Worm (Caenorhabditis elegans) whole organism, midembryonic: Measurements from ENCODE around the gene C24A3.4.

Experiments
- T22C8.4 ChIP-seq: fragments of 200-800 bp; sonication (Bioruptor generic); IDR thresholded peaks from 2 replicates; pipeline ENCODE4 v1.3.6; 2022; ENCODE audit warnings: missing genetic modification characterization, missing compliant biosample characterization
- cog-1 ChIP-seq: sonication (generic microtip); optimal IDR thresholded peaks from 2 replicates; lab custom pipeline; 2016; ENCODE audit warnings: missing genetic modification characterization, missing compliant biosample characterization
- flt-1 ChIP-seq: fragments of 200-800 bp; sonication (Bioruptor generic); IDR thresholded peaks from 2 replicates; pipeline ENCODE4 v1.3.6; 2022; ENCODE audit warnings: missing genetic modification characterization, missing compliant biosample characterization
- klf-2 ChIP-seq: fragments of 200-800 bp; sonication (Bioruptor generic); conservative IDR thresholded peaks from 2 replicates; pipeline ENCODE4 v1.3.6; 2022; ENCODE audit warnings: missing genetic modification reagents, missing genetic modification characterization, missing compliant biosample characterization
- med-1 ChIP-seq: sonication (generic microtip); optimal IDR thresholded peaks from 2 replicates; lab custom pipeline; 2017; ENCODE audit warnings: missing genetic modification characterization, mild to moderate bottlenecking, missing compliant biosample characterization, antibody characterized with exemption, missing genetic modification reagents; ENCODE audit not compliant: insufficient read depth
- ref-1 ChIP-seq: fragments of 200-800 bp; sonication (Bioruptor generic); conservative IDR thresholded peaks from 2 replicates; pipeline ENCODE4 v1.3.6; 2022; ENCODE audit warnings: missing genetic modification reagents, missing genetic modification characterization, missing compliant biosample characterization
- tab-1 ChIP-seq: fragments of 200-800 bp; sonication (Bioruptor generic); IDR thresholded peaks from 2 replicates; pipeline ENCODE4 v1.3.6; 2022; ENCODE audit warnings: missing genetic modification characterization, missing compliant biosample characterization
- ztf-23 ChIP-seq: fragments of 200-800 bp; sonication (Bioruptor generic); IDR thresholded peaks from 2 replicates; pipeline ENCODE4 v1.3.6; 2022; ENCODE audit warnings: missing genetic modification reagents, missing genetic modification characterization, missing compliant biosample characterization
- ztf-29 ChIP-seq: fragments of 200-800 bp; sonication (Bioruptor generic); IDR thresholded peaks from 2 replicates; pipeline ENCODE4 v1.3.6; 2022; ENCODE audit warnings: missing genetic modification reagents, missing genetic modification characterization, missing compliant biosample characterization

Gene C24A3.4

DNA sequence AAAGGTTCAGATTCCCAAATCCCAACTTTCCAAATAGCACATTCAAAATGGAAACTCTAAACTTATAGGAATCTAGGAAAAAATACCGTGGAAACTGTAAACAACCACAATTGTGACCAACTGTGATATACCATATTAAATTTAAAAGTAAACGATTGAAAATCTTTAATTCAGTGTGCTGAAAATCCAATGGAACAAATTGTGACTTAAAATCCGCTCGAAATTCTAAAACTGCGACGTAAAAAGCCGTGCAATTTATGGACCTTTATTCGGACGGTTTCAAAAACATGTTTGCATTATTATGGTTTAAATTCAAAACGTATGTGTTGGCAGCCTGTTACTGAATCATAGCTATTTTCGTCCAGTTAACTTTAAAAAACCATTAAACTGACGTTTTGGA, 31.6 kb downstream of the C24A3.4 start:
- TF ChIP-seq klf-2 (no peak), flt-1 (GFP tag; lab: Robert Waterston, UW) (no peak), ref-1 (GFP tag; lab: Robert Waterston, UW) (no peak), T22C8.4 (GFP tag; lab: Robert Waterston, UW) (no peak), med-1 (no peak), ztf-23 (GFP tag; lab: Robert Waterston, UW) (no peak), cog-1 (tag; lab: Kevin White, UChicago) (no peak), tab-1 (no peak)

- TF ChIP-seq ref-1 (GFP tag; lab: Robert Waterston, UW) (peak; percentile 71; the same call in 1 of the 2 replicates), klf-2 (no peak), ztf-29 (GFP tag; lab: Robert Waterston, UW) (no peak), cog-1 (tag; lab: Kevin White, UChicago) (no peak), flt-1 (GFP tag; lab: Robert Waterston, UW) (no peak; the same call in 1 of the 2 replicates), ztf-23 (GFP tag; lab: Robert Waterston, UW) (no peak), tab-1 (no peak), med-1 (no peak), T22C8.4 (GFP tag; lab: Robert Waterston, UW) (peak; percentile 34; the same call in 1 of the 2 replicates)
These were observed 32.1 kb downstream of the C24A3.4 start for ce11 chrX:9024270-9024669.

ce11 chrX:9025484-9025883, 33.3 kb downstream of the C24A3.4 start:
- TF ChIP-seq ref-1 (GFP tag; lab: Robert Waterston, UW) (no peak), T22C8.4 (GFP tag; lab: Robert Waterston, UW) (no peak), med-1 (no peak), ztf-23 (GFP tag; lab: Robert Waterston, UW) (no peak), cog-1 (tag; lab: Kevin White, UChicago) (no peak), klf-2 (no peak), flt-1 (GFP tag; lab: Robert Waterston, UW) (no peak), tab-1 (no peak), ztf-29 (GFP tag; lab: Robert Waterston, UW) (no peak)

DNA sequence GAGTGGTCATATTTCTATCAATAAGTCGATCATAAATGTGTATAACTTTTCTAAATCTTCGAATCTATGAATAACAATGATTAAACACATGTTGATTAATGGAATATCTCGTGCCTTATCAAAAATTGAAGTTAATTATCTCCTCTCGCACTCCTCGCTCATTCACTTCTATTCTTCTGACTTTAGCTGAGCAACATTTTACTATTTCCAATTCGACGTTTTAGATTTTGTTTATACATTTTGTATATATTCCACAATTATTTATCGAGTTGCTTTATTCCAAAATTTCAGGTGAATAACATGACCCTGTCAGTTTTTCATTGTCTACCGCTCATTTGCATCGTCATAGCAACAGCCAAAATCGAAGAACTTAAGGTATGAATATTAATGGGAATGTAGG, 35.1 kb downstream of the C24A3.4 start, which contains the start of gene T25B6.3:
T25B6.3 (plus strand) TSS at position 301 of the 400 bp plus-strand sequence.
- TF ChIP-seq ref-1 (GFP tag; lab: Robert Waterston, UW) (no peak), flt-1 (GFP tag; lab: Robert Waterston, UW) (no peak), ztf-23 (GFP tag; lab: Robert Waterston, UW) (no peak), klf-2 (no peak), ztf-29 (GFP tag; lab: Robert Waterston, UW) (no peak), tab-1 (no peak), med-1 (no peak), T22C8.4 (GFP tag; lab: Robert Waterston, UW) (no peak)

- no peak for TF ChIP-seq flt-1 (GFP tag; lab: Robert Waterston, UW)
- TF ChIP-seq med-1: no peak
- TF ChIP-seq ztf-23 (GFP tag; lab: Robert Waterston, UW): no peak
- TF ChIP-seq T22C8.4 (GFP tag; lab: Robert Waterston, UW): no peak
- TF ChIP-seq tab-1: no peak
- no peak for TF ChIP-seq ref-1 (GFP tag; lab: Robert Waterston, UW)
- TF ChIP-seq ztf-29 (GFP tag; lab: Robert Waterston, UW): no peak
- TF ChIP-seq cog-1 (tag; lab: Kevin White, UChicago): no peak
- no peak for TF ChIP-seq klf-2
These were observed 36.8 kb downstream of the C24A3.4 start, which contains the start of gene snf-12 for ce11 chrX:9028909-9029520. snf-12 (plus strand) TSS chrX:9029470.

- TF ChIP-seq T22C8.4 (GFP tag; lab: Robert Waterston, UW) (no peak), flt-1 (GFP tag; lab: Robert Waterston, UW) (no peak)
These were observed 42.1 kb downstream of the C24A3.4 start, which contains the start of gene nep-22 for ce11 chrX:9034310-9034709. nep-22 (plus strand) TSS chrX:9034554.

DNA sequence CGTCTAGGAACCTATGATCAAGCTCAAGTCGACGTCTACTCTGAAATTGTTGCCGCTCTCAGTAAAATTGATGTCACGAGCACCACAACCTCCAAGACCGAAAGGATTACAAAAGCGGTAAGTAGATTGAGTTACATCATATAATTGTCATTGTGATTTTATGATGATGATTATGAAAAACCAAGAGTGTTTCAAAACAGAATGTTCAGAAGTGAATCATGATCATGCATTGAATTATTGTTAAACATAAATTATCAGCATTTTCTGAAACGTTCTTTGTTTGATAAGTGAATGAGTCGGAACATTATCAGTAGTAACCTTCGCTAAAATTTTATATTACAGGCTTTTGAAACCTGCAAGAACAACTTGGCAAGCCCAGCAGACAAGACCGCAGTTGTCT, 42.9 kb downstream of the C24A3.4 start:
- TF ChIP-seq ztf-29 (GFP tag; lab: Robert Waterston, UW): no peak

DNA sequence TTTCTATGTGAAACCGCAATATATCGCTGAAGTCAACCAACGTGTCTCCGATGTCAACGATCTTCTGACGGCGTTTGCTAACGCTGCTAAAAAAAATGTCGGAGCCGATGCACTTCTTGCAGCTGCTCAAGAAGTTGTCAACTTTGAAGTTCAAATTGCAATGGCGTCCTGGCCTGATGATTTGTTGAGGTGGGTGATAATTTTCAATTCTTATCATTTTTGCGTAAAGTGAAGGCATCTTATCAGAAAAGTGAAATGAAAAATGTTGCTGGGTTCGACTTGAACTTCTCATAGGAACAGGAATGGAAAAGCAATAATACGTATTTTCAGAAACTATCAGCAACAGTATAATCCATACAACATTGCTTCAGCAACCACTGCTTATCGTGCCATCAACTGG, 44.0 kb downstream of the C24A3.4 start:
- no peak for TF ChIP-seq cog-1 (tag; lab: Kevin White, UChicago)
- TF ChIP-seq flt-1 (GFP tag; lab: Robert Waterston, UW): no peak
- no peak for TF ChIP-seq klf-2
- TF ChIP-seq ztf-29 (GFP tag; lab: Robert Waterston, UW): no peak
- no peak for TF ChIP-seq tab-1
- no peak for TF ChIP-seq med-1
- no peak for TF ChIP-seq T22C8.4 (GFP tag; lab: Robert Waterston, UW)
- no peak for TF ChIP-seq ref-1 (GFP tag; lab: Robert Waterston, UW)
- no peak for TF ChIP-seq ztf-23 (GFP tag; lab: Robert Waterston, UW)
